Fruit fly (Drosophila melanogaster): Measurements from ENCODE around the gene Spn27A.

DNA sequence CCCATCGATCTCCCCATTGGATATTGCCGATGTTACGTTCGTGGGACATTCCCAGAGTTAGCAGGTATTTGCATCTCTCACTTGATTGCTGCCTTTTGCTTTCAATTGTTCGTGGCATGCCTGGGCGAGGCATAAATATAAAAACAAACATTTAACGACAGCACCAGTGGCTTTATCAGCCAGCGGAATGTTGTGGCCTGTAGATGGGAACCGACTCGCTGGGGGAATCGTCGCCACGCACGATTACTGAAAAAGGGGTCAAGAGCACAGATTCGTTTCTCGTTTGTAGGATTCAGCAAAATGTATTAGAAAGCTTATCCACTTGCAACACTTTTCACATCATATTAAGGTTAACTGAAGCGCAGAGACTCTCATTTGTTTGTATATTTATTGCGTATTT is 1.7 kb downstream of the Spn27A start:
- TF ChIP-seq CG4318 (GFP tag; optimal IDR thresholded peaks at IDR 0.05) (no peak), CG31627 (GFP tag; optimal IDR thresholded peaks at IDR 0.05) (no peak), esn (GFP tag; optimal IDR thresholded peaks at IDR 0.05) (no peak), CG32006 (GFP tag; optimal IDR thresholded peaks at IDR 0.05) (no peak), CG6163 (GFP tag; IDR thresholded peaks at IDR 0.05) (no peak), OdsH (GFP tag; optimal IDR thresholded peaks at IDR 0.05) (no peak), CG6854 (GFP tag; optimal IDR thresholded peaks at IDR 0.05) (no peak), CG8119 (GFP tag; IDR thresholded peaks at IDR 0.05) (no peak), dac (GFP tag; optimal IDR thresholded peaks at IDR 0.05) (no peak), Blimp-1 (GFP tag; optimal IDR thresholded peaks at IDR 0.05) (no peak), eg (GFP tag; IDR thresholded peaks at IDR 0.05) (no peak), CG8632 (GFP tag; optimal IDR thresholded peaks at IDR 0.05) (no peak)
